Fruit fly (Drosophila melanogaster): ENCODE measurements around the gene CG7168.

- TF ChIP-seq CG12605 (GFP tag; IDR thresholded peaks at IDR 0.05) (no peak), CG17806 (tag; optimal IDR thresholded peaks at IDR 0.05) (no peak), CG8301 (tag; optimal IDR thresholded peaks at IDR 0.05) (no peak), CG14655 (GFP tag; optimal IDR thresholded peaks at IDR 0.05) (no peak), EcR (GFP tag; optimal IDR thresholded peaks at IDR 0.05) (no peak), CG9948 (tag; optimal IDR thresholded peaks at IDR 0.05) (no peak), D1 (tag; optimal IDR thresholded peaks at IDR 0.05) (no peak), CG13204 (GFP tag; optimal IDR thresholded peaks at IDR 0.05) (no peak), CG34367 (tag; optimal IDR thresholded peaks at IDR 0.05) (no peak), CG10348 (GFP tag; IDR thresholded peaks at IDR 0.05) (no peak), Ets98B (GFP tag; IDR thresholded peaks at IDR 0.05) (no peak), fd96Ca (GFP tag; IDR thresholded peaks at IDR 0.05) (no peak), CG4496 (GFP tag; IDR thresholded peaks at IDR 0.05) (no peak)
Measured at dm6 chr3R:18230229-18230628, 4.3 kb upstream of the CG7168 start.
